Worm (Caenorhabditis elegans) whole organism, L1 larva: ENCODE measurements around the gene akt-2.

Source experiments
- C04F5.9 ChIP-seq: sonication (generic microtip); optimal IDR thresholded peaks from 2 replicates; lab custom pipeline; 2016; ENCODE audit warnings: missing genetic modification characterization, missing compliant biosample characterization
- C34B4.2 ChIP-seq: sonication (generic microtip); optimal IDR thresholded peaks from 2 replicates; lab custom pipeline; 2017; ENCODE audit warnings: mild to moderate bottlenecking, missing genetic modification characterization, missing compliant biosample characterization
- F16B12.6 ChIP-seq: fragments of 150-350 bp; optimal IDR thresholded peaks from 2 replicates; lab custom pipeline; 2014; ENCODE audit warnings: missing biosample characterization, missing genetic modification characterization
- aha-1 ChIP-seq: fragments of 150-350 bp; optimal IDR thresholded peaks from 2 replicates; lab custom pipeline; 2014; ENCODE audit warnings: missing biosample characterization, missing genetic modification characterization
- ceh-82 ChIP-seq, 3 experiments: fragments of 150-350 bp in 1 of 3; sonication (generic microtip) in 2 of 3; optimal IDR thresholded peaks; 2 replicates each; lab custom pipeline; 2014 to 2017; ENCODE audit warnings: missing biosample characterization in 3 of 3, missing genetic modification characterization in 3 of 3
- ceh-90 ChIP-seq: sonication (generic microtip); optimal IDR thresholded peaks from 2 replicates; lab custom pipeline; 2016; ENCODE audit warnings: missing genetic modification characterization, missing compliant biosample characterization
- dpl-1 ChIP-seq, 3 experiments: fragments of 150-350 bp in 2 of 3; sonication (generic microtip) in 1 of 3; optimal IDR thresholded peaks; 2 replicates each; lab custom pipeline; 2014 to 2017; ENCODE audit warnings: missing biosample characterization in 3 of 3, missing genetic modification characterization in 3 of 3, missing genetic modification reagents in 3 of 3
- efl-3 ChIP-seq: fragments of 200-800 bp; sonication (Bioruptor generic); optimal IDR thresholded peaks from 2 replicates; lab custom pipeline; 2018; ENCODE audit warnings: mild to moderate bottlenecking, missing genetic modification characterization, missing compliant biosample characterization
- egl-13 ChIP-seq: sonication (generic microtip); optimal IDR thresholded peaks from 2 replicates; lab custom pipeline; 2016; ENCODE audit warnings: missing genotype, missing genetic modification reagents, missing genetic modification characterization, missing compliant biosample characterization
- egl-27 ChIP-seq, 2 experiments: fragments of 150-350 bp in 1 of 2; sonication (generic microtip); optimal IDR thresholded peaks; 3 replicates each; lab custom pipeline; 2017 to 2018; ENCODE audit warnings: missing biosample characterization in 2 of 2, missing genetic modification characterization in 2 of 2, missing genetic modification reagents in 2 of 2
- elt-2 ChIP-seq: sonication (generic microtip); optimal IDR thresholded peaks from 2 replicates; lab custom pipeline; 2016; ENCODE audit warnings: missing genetic modification characterization, mild to moderate bottlenecking, inconsistent platforms, missing compliant biosample characterization, missing genetic modification reagents
- elt-3 ChIP-seq, 6 experiments: fragments of 150-350 bp in 1 of 6; sonication (generic microtip); optimal IDR thresholded peaks; 2 replicates each; lab custom pipeline; 2017 to 2018; ENCODE audit warnings: missing biosample characterization in 6 of 6, missing genetic modification characterization in 6 of 6, inconsistent platforms in 1 of 6
- ets-5 ChIP-seq: fragments of 200-800 bp; sonication (Bioruptor generic); IDR thresholded peaks from 2 replicates; pipeline ENCODE4 v1.3.6; 2022; ENCODE audit warnings: missing genetic modification characterization, missing compliant biosample characterization
- fkh-4 ChIP-seq: sonication (generic microtip); optimal IDR thresholded peaks from 2 replicates; lab custom pipeline; 2016; ENCODE audit warnings: missing compliant biosample characterization, missing genetic modification characterization, borderline replicate concordance
- fkh-8 ChIP-seq: sonication (generic microtip); optimal IDR thresholded peaks from 2 replicates; lab custom pipeline; 2016; ENCODE audit warnings: mild to moderate bottlenecking, missing genetic modification characterization, missing compliant biosample characterization
- grh-1 ChIP-seq: fragments of 200-800 bp; sonication (Bioruptor generic); IDR thresholded peaks from 2 replicates; pipeline ENCODE4 v1.3.6; 2022; ENCODE audit warnings: missing genetic modification reagents, missing genetic modification characterization, missing compliant biosample characterization
- hlh-4 ChIP-seq: sonication (generic microtip); optimal IDR thresholded peaks from 2 replicates; lab custom pipeline; 2016; ENCODE audit warnings: mild to moderate bottlenecking, missing genetic modification characterization, missing compliant biosample characterization
- hpl-2 ChIP-seq: fragments of 150-350 bp; optimal IDR thresholded peaks from 2 replicates; lab custom pipeline; 2014; ENCODE audit warnings: missing biosample characterization, missing genetic modification reagents, missing genetic modification characterization
- irx-1 ChIP-seq: sonication (generic microtip); optimal IDR thresholded peaks from 2 replicates; lab custom pipeline; 2016; ENCODE audit warnings: missing genetic modification characterization, missing compliant biosample characterization
- isw-1 ChIP-seq: fragments of 200-800 bp; sonication (Bioruptor generic); IDR thresholded peaks from 2 replicates; pipeline ENCODE4 v1.3.6; 2022; ENCODE audit warnings: missing genetic modification characterization, missing compliant biosample characterization
- jun-1 ChIP-seq: fragments of 150-350 bp; optimal IDR thresholded peaks from 2 replicates; lab custom pipeline; 2014; ENCODE audit warnings: missing biosample characterization, missing genetic modification reagents, missing genetic modification characterization
- lin-15B ChIP-seq: fragments of 150-350 bp; sonication (generic microtip); optimal IDR thresholded peaks from 3 replicates; lab custom pipeline; 2014; ENCODE audit warnings: missing biosample characterization, missing genetic modification characterization
- lin-35 ChIP-seq, 2 experiments: fragments of 150-350 bp; optimal IDR thresholded peaks; 2 replicates each; lab custom pipeline; 2014; ENCODE audit warnings: missing biosample characterization in 2 of 2, missing genetic modification characterization in 2 of 2, missing genetic modification reagents in 2 of 2
- mab-9 ChIP-seq: fragments of 200-800 bp; sonication (Bioruptor generic); IDR thresholded peaks from 2 replicates; pipeline ENCODE4 v1.3.6; 2022; ENCODE audit warnings: missing genetic modification reagents, missing genetic modification characterization, missing compliant biosample characterization
- mdl-1 ChIP-seq, 2 experiments: fragments of 150-350 bp; optimal IDR thresholded peaks; 2 replicates each; lab custom pipeline; 2014 to 2017; ENCODE audit warnings: missing biosample characterization in 2 of 2, missing genetic modification characterization in 2 of 2, inconsistent platforms in 1 of 2
- mef-2 ChIP-seq: fragments of 150-350 bp; optimal IDR thresholded peaks from 2 replicates; lab custom pipeline; 2014; ENCODE audit warnings: missing biosample characterization, missing genetic modification characterization
- mep-1 ChIP-seq: fragments of 150-350 bp; optimal IDR thresholded peaks from 2 replicates; lab custom pipeline; 2014; ENCODE audit warnings: missing biosample characterization, missing genetic modification characterization
- nhr-11 ChIP-seq: fragments of 150-350 bp; optimal IDR thresholded peaks from 2 replicates; lab custom pipeline; 2014; ENCODE audit warnings: missing biosample characterization, missing genetic modification characterization
- nhr-19 ChIP-seq: fragments of 200-800 bp; sonication (Bioruptor generic); conservative IDR thresholded peaks from 2 replicates; pipeline ENCODE4 v1.3.6; 2022; ENCODE audit warnings: missing genetic modification characterization, missing compliant biosample characterization
- nhr-20 ChIP-seq: sonication (generic microtip); optimal IDR thresholded peaks from 2 replicates; lab custom pipeline; 2016; ENCODE audit warnings: mild to moderate bottlenecking, missing genetic modification characterization, missing compliant biosample characterization
- nhr-237 ChIP-seq: fragments of 150-350 bp; optimal IDR thresholded peaks from 2 replicates; lab custom pipeline; 2014; ENCODE audit warnings: missing biosample characterization, missing genetic modification characterization
- nhr-28 ChIP-seq: fragments of 150-350 bp; optimal IDR thresholded peaks from 2 replicates; lab custom pipeline; 2014; ENCODE audit warnings: missing biosample characterization, missing genetic modification characterization
- nhr-47 ChIP-seq: sonication (generic microtip); optimal IDR thresholded peaks from 2 replicates; lab custom pipeline; 2016; ENCODE audit warnings: mild to moderate bottlenecking, missing genetic modification characterization, moderate library complexity, missing compliant biosample characterization
- nhr-84 ChIP-seq: sonication (generic microtip); optimal IDR thresholded peaks from 2 replicates; lab custom pipeline; 2017; ENCODE audit warnings: missing biosample characterization, missing genetic modification characterization
- nhr-90 ChIP-seq: sonication (generic microtip); optimal IDR thresholded peaks from 2 replicates; lab custom pipeline; 2016; ENCODE audit warnings: mild to moderate bottlenecking, missing genetic modification characterization, missing compliant biosample characterization; ENCODE audit not compliant: poor library complexity
- pqm-1 ChIP-seq: sonication (generic microtip); optimal IDR thresholded peaks from 3 replicates; lab custom pipeline; 2017; ENCODE audit warnings: missing biosample characterization, missing genetic modification characterization
- rnt-1 ChIP-seq: sonication (generic microtip); optimal IDR thresholded peaks from 2 replicates; lab custom pipeline; 2016; ENCODE audit warnings: mild to moderate bottlenecking, missing genetic modification characterization, moderate library complexity, missing compliant biosample characterization
- skn-1 ChIP-seq: fragments of 150-350 bp; optimal IDR thresholded peaks from 2 replicates; lab custom pipeline; 2014; ENCODE audit warnings: missing biosample characterization, missing genetic modification characterization
- snu-23 ChIP-seq: sonication (generic microtip); optimal IDR thresholded peaks from 2 replicates; lab custom pipeline; 2016; ENCODE audit warnings: missing genetic modification characterization, missing compliant biosample characterization
- sox-4 ChIP-seq: sonication (generic microtip); optimal IDR thresholded peaks from 2 replicates; lab custom pipeline; 2016; ENCODE audit warnings: missing genetic modification characterization, missing compliant biosample characterization
- swsn-7 ChIP-seq: sonication (generic microtip); optimal IDR thresholded peaks from 2 replicates; lab custom pipeline; 2016; ENCODE audit warnings: missing genetic modification characterization, missing compliant biosample characterization
- tlp-1 ChIP-seq: fragments of 150-350 bp; optimal IDR thresholded peaks from 2 replicates; lab custom pipeline; 2014; ENCODE audit warnings: missing biosample characterization, missing genetic modification characterization
- unc-130 ChIP-seq: fragments of 150-350 bp; optimal IDR thresholded peaks from 2 replicates; lab custom pipeline; 2017; ENCODE audit warnings: missing biosample characterization, missing genetic modification characterization, inconsistent platforms
- unc-30 ChIP-seq: sonication (generic microtip); optimal IDR thresholded peaks from 2 replicates; lab custom pipeline; 2017; ENCODE audit warnings: missing biosample characterization, missing genetic modification characterization
- unc-62 ChIP-seq: fragments of 150-350 bp; optimal IDR thresholded peaks from 2 replicates; lab custom pipeline; 2014; ENCODE audit warnings: missing biosample characterization, missing genetic modification reagents, missing genetic modification characterization
- unc-86 ChIP-seq: sonication (generic microtip); optimal IDR thresholded peaks from 2 replicates; lab custom pipeline; 2016; ENCODE audit warnings: missing genetic modification characterization, missing compliant biosample characterization
- unc-98 ChIP-seq: fragments of 200-800 bp; sonication (Bioruptor generic); IDR thresholded peaks from 2 replicates; pipeline ENCODE4 v1.3.6; 2022; ENCODE audit warnings: missing genetic modification characterization, missing compliant biosample characterization
- xbp-1 ChIP-seq: sonication (generic microtip); optimal IDR thresholded peaks from 2 replicates; lab custom pipeline; 2016; ENCODE audit warnings: missing genetic modification characterization, missing compliant biosample characterization
- zag-1 ChIP-seq: fragments of 150-350 bp; optimal IDR thresholded peaks from 2 replicates; lab custom pipeline; 2014; ENCODE audit warnings: missing biosample characterization, missing genetic modification characterization
- zip-4 ChIP-seq: fragments of 200-800 bp; sonication (Bioruptor generic); optimal IDR thresholded peaks from 2 replicates; lab custom pipeline; 2018; ENCODE audit warnings: mild to moderate bottlenecking, missing genetic modification characterization, moderate library complexity, missing compliant biosample characterization
- ztf-11 ChIP-seq, 2 experiments: sonication (generic microtip); optimal IDR thresholded peaks; 2 replicates each; lab custom pipeline; 2016 to 2017; ENCODE audit warnings: missing genetic modification characterization in 2 of 2, missing biosample characterization in 1 of 2, missing compliant biosample characterization in 1 of 2

akt-2 gene

ce11 chrX:14169569-14170031 lies 22.1 kb downstream of the akt-2 start, which contains the start of gene sym-4 (continued):
- TF ChIP-seq grh-1 (GFP tag; lab: Robert Waterston, UW) = peak; percentile 92
- peak; percentile 82 to 92 for TF ChIP-seq lin-35 (GFP tag; optimal IDR thresholded peaks at IDR 0.05; lab: Kevin White, UChicago)
- peak; percentile 88 for TF ChIP-seq nhr-47 (tag; lab: Kevin White, UChicago)
- TF ChIP-seq unc-62 = no peak
- TF ChIP-seq ztf-11 (tag; optimal IDR thresholded peaks at IDR 0.05; lab: Kevin White, UChicago) = peak in 1 of 2 experiments; percentile 58
- no peak for TF ChIP-seq mef-2 (tag; lab: Kevin White, UChicago)
- TF ChIP-seq egl-27 (tag; optimal IDR thresholded peaks at IDR 0.05; lab: Kevin White, UChicago) = peak in 1 of 2 experiments; percentile 50
- no peak for TF ChIP-seq zag-1 (tag; lab: Kevin White, UChicago)
- peak; percentile 85 for TF ChIP-seq hpl-2 (GFP tag; lab: Kevin White, UChicago)
- peak; percentile 86 for TF ChIP-seq lin-15B (tag; lab: Kevin White, UChicago)
- peak; percentile 96 for TF ChIP-seq nhr-20 (tag; lab: Kevin White, UChicago)
- no peak for TF ChIP-seq unc-30
- TF ChIP-seq unc-98 = no peak
- TF ChIP-seq tlp-1 (tag; lab: Kevin White, UChicago) = no peak
- TF ChIP-seq nhr-237 (tag; lab: Kevin White, UChicago) = peak; percentile 95
- no peak for TF ChIP-seq fkh-4
- TF ChIP-seq C04F5.9 (tag; lab: Kevin White, UChicago) = peak; percentile 57
- TF ChIP-seq nhr-84 (tag; lab: Kevin White, UChicago) = no peak
- peak; percentile 22 for TF ChIP-seq zip-4 (GFP tag; lab: Kevin White, UChicago)
- peak; percentile 61 for TF ChIP-seq egl-13
- TF ChIP-seq nhr-11 (tag; lab: Kevin White, UChicago) = peak; percentile 51
- TF ChIP-seq skn-1 (tag; lab: Kevin White, UChicago) = peak; percentile 82
- TF ChIP-seq ceh-90 (tag; lab: Kevin White, UChicago) = no peak
- TF ChIP-seq nhr-90 (tag; lab: Kevin White, UChicago) = peak; percentile 91
- TF ChIP-seq mdl-1 (tag; optimal IDR thresholded peaks at IDR 0.05; lab: Kevin White, UChicago) = peak; percentile 5 to 95
- no peak for TF ChIP-seq efl-3 (GFP tag; lab: Kevin White, UChicago)
- TF ChIP-seq fkh-8 = peak; percentile 86
- peak; percentile 83 for TF ChIP-seq elt-2 (tag; lab: Kevin White, UChicago)
- no peak for TF ChIP-seq hlh-4 (tag; lab: Kevin White, UChicago)
- TF ChIP-seq nhr-28 (tag; lab: Kevin White, UChicago) = no peak
- TF ChIP-seq sox-4 (tag; lab: Kevin White, UChicago) = no peak
- TF ChIP-seq aha-1 (tag; lab: Kevin White, UChicago) = no peak
- peak; percentile 96 for TF ChIP-seq mep-1
- peak; percentile 98 for TF ChIP-seq snu-23 (GFP tag; lab: Kevin White, UChicago)
- no peak for TF ChIP-seq C34B4.2 (tag; lab: Kevin White, UChicago)
- peak; percentile 70 to 76 (median 72) for TF ChIP-seq dpl-1 (GFP tag; optimal IDR thresholded peaks at IDR 0.05; lab: Kevin White, UChicago)
- TF ChIP-seq ceh-82 (tag; optimal IDR thresholded peaks at IDR 0.05; lab: Kevin White, UChicago) = peak; percentile 73 to 94 (median 78)
- TF ChIP-seq irx-1 (tag; lab: Kevin White, UChicago) = peak; percentile 75
- TF ChIP-seq pqm-1 (tag; lab: Kevin White, UChicago) = no peak

ce11 chrX:14173850-14174249 lies 26.4 kb downstream of the akt-2 start, which contains the start of gene idhb-1:
TSS of gene idhb-1 (minus strand) at chrX:14174063.
- TF ChIP-seq ets-5 (GFP tag; lab: Robert Waterston, UW) (no peak), isw-1 (peak; percentile 53), nhr-237 (tag; lab: Kevin White, UChicago) (no peak), ceh-82 (tag; optimal IDR thresholded peaks at IDR 0.05; lab: Kevin White, UChicago) (peak; percentile 71 to 88 (median 75)), ceh-90 (tag; lab: Kevin White, UChicago) (no peak), rnt-1 (peak; percentile 93), zag-1 (tag; lab: Kevin White, UChicago) (peak; percentile 5), swsn-7 (peak; percentile 83), egl-27 (tag; optimal IDR thresholded peaks at IDR 0.05; lab: Kevin White, UChicago) (no peak), elt-3 (tag; optimal IDR thresholded peaks at IDR 0.05; lab: Kevin White, UChicago) (peak in 2 of 6 experiments; percentile 28 to 44), unc-62 (no peak), jun-1 (tag; lab: Kevin White, UChicago) (peak; percentile 40), mab-9 (GFP tag; lab: Robert Waterston, UW) (0 out of 2 replicates have a peak, but pooled peaks have one; percentile 27), pqm-1 (tag; lab: Kevin White, UChicago) (no peak), F16B12.6 (tag; lab: Kevin White, UChicago) (peak; percentile 36), unc-86 (peak; percentile 64), unc-130 (tag; lab: Kevin White, UChicago) (peak; percentile 51), skn-1 (tag; lab: Kevin White, UChicago) (peak; percentile 81), xbp-1 (peak; percentile 60), nhr-19 (GFP tag; lab: Robert Waterston, UW) (peak; percentile 81), nhr-90 (tag; lab: Kevin White, UChicago) (peak; percentile 74)
